Fruit fly (Drosophila melanogaster) whole organism, prepupa: Measurements from ENCODE around the gene PH4alphaNE2.

Source experiments
- CG10669 ChIP-seq: fragments of 200-800 bp; sonication (Bioruptor generic); optimal IDR thresholded peaks from 3 replicates; lab custom pipeline; 2018; ENCODE audit warnings: missing biosample characterization, mild to moderate bottlenecking, missing genetic modification characterization, moderate library complexity
- CG31627 ChIP-seq: fragments of 200-800 bp; sonication (Bioruptor generic); optimal IDR thresholded peaks from 3 replicates; lab custom pipeline; 2016; ENCODE audit warnings: missing biosample characterization, missing genetic modification characterization
- Gug ChIP-seq: fragments of 200-800 bp; sonication (Bioruptor generic); IDR thresholded peaks from 2 replicates; pipeline ENCODE4 v1.3.6; 2022; ENCODE audit warnings: missing biosample characterization, missing genetic modification characterization
- Hr38 ChIP-seq: sonication (Bioruptor generic); optimal IDR thresholded peaks from 2 replicates; lab custom pipeline; 2016; ENCODE audit warnings: missing biosample characterization, missing genetic modification characterization

DNA sequence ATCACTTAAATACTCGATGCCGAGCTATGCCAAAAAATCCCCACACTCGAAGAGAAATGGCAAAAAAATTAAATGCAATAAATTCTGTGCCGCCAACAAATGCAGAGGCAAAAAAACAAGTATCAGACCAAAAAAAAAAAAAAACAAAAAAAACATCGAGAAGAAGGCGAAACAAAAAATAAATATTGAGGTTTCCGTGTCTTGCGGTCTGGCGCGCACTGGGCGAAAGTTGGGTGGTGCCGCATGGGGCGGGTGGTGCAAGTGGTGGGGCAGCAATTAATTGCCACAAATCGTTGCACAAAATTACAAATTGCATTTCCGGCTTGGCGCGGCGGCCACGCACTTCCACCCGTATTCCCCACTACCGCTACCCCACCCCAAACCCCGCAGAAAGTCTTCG lies 22.4 kb upstream of the PH4alphaNE2 start:
- TF ChIP-seq CG10669 (no peak), Gug (GFP tag; lab: Robert Waterston, UW) (no peak), Hr38 (no peak), CG31627 (GFP tag; lab: Kevin White, UChicago) (no peak)
